Fruit fly (Drosophila melanogaster) whole organism, embryonic: ENCODE results near the gene Acbp6.

Source experiments
- Adf1 ChIP-seq: fragments of 200-800 bp; sonication (Bioruptor generic); IDR thresholded peaks from 2 replicates; pipeline ENCODE4 v1.3.6; 2022; ENCODE audit warnings: missing biosample characterization, missing genetic modification characterization
- Bgb ChIP-seq: fragments of 200-800 bp; sonication (Bioruptor generic); IDR thresholded peaks from 2 replicates; pipeline ENCODE4 v1.3.6; 2022; ENCODE audit warnings: missing biosample characterization, missing genetic modification characterization; ENCODE audit not compliant: partially characterized antibody
- CG10209 ChIP-seq: fragments of 200-800 bp; sonication (Bioruptor generic); optimal IDR thresholded peaks from 3 replicates; lab custom pipeline; 2017; ENCODE audit warnings: missing biosample characterization, mild to moderate bottlenecking, missing genetic modification characterization, missing genetic modification reagents
- CG10431 ChIP-seq: fragments of 200-800 bp; sonication (Bioruptor generic); optimal IDR thresholded peaks from 3 replicates; lab custom pipeline; 2018; ENCODE audit warnings: missing biosample characterization, mild to moderate bottlenecking, missing genetic modification characterization
- CG12236 ChIP-seq: fragments of 200-800 bp; sonication (Bioruptor generic); optimal IDR thresholded peaks from 2 replicates; lab custom pipeline; 2016; ENCODE audit warnings: missing biosample characterization, missing genetic modification characterization
- CG13624 ChIP-seq: fragments of 200-800 bp; sonication (Bioruptor generic); optimal IDR thresholded peaks from 2 replicates; lab custom pipeline; 2016; ENCODE audit warnings: missing biosample characterization, missing genetic modification characterization
- CG13775 ChIP-seq: fragments of 200-800 bp; sonication (Bioruptor generic); optimal IDR thresholded peaks from 3 replicates; lab custom pipeline; 2017; ENCODE audit warnings: missing biosample characterization, mild to moderate bottlenecking, missing genetic modification characterization
- CG14441 ChIP-seq: fragments of 200-800 bp; sonication (Bioruptor generic); IDR thresholded peaks from 2 replicates; pipeline ENCODE4 v1.3.6; 2022; ENCODE audit warnings: missing biosample characterization, missing genetic modification characterization
- CG14860 ChIP-seq: fragments of 200-800 bp; sonication (Bioruptor generic); IDR thresholded peaks from 3 replicates; pipeline ENCODE4 v1.3.6; 2022; ENCODE audit warnings: missing biosample characterization, missing genetic modification characterization; ENCODE audit not compliant: partially characterized antibody
- CG1603 ChIP-seq: fragments of 200-800 bp; sonication (Bioruptor generic); optimal IDR thresholded peaks from 2 replicates; lab custom pipeline; 2019; ENCODE audit warnings: missing biosample characterization, mild to moderate bottlenecking, missing genetic modification characterization, moderate library complexity
- CG16779 ChIP-seq: fragments of 200-800 bp; sonication (Bioruptor generic); IDR thresholded peaks from 2 replicates; pipeline ENCODE4 v1.3.6; 2022; ENCODE audit warnings: missing biosample characterization, missing genetic modification characterization
- CG16813 ChIP-seq: fragments of 200-800 bp; sonication (Bioruptor generic); IDR thresholded peaks from 3 replicates; pipeline ENCODE4 v1.3.6; 2022; ENCODE audit warnings: missing biosample characterization, missing genetic modification characterization; ENCODE audit not compliant: partially characterized antibody
- CG16863 ChIP-seq: fragments of 200-800 bp; sonication (Bioruptor generic); optimal IDR thresholded peaks from 3 replicates; lab custom pipeline; 2016; ENCODE audit warnings: missing biosample characterization, missing genetic modification characterization
- CG18011 ChIP-seq: fragments of 200-800 bp; sonication (Bioruptor generic); optimal IDR thresholded peaks from 2 replicates; lab custom pipeline; 2017; ENCODE audit warnings: missing biosample characterization, missing genetic modification characterization, mild to moderate bottlenecking, moderate library complexity, missing genotype
- CG31441 ChIP-seq: fragments of 200-800 bp; sonication (Bioruptor generic); IDR thresholded peaks from 2 replicates; pipeline ENCODE4 v1.3.6; 2022; ENCODE audit warnings: missing biosample characterization, missing genetic modification characterization
- CG34224 ChIP-seq: fragments of 200-800 bp; sonication (Bioruptor generic); IDR thresholded peaks from 3 replicates; pipeline ENCODE4 v1.3.6; 2022; ENCODE audit warnings: missing biosample characterization, missing genetic modification characterization; ENCODE audit not compliant: partially characterized antibody
- CG3726 ChIP-seq: fragments of 200-800 bp; sonication (Bioruptor generic); IDR thresholded peaks from 3 replicates; pipeline ENCODE4, ENCODE4 v1.3.6; 2022; ENCODE audit warnings: missing biosample characterization, missing genetic modification characterization
- CG6854 ChIP-seq: fragments of 200-800 bp; sonication (Bioruptor generic); optimal IDR thresholded peaks from 3 replicates; lab custom pipeline; 2017; ENCODE audit warnings: missing biosample characterization, mild to moderate bottlenecking, missing genetic modification characterization
- CG7271 ChIP-seq: fragments of 200-800 bp; sonication (Bioruptor generic); optimal IDR thresholded peaks from 2 replicates; lab custom pipeline; 2018; ENCODE audit warnings: missing biosample characterization, mild to moderate bottlenecking, missing genetic modification characterization, moderate library complexity
- CG9609 ChIP-seq: fragments of 200-800 bp; sonication (Bioruptor generic); optimal IDR thresholded peaks from 3 replicates; lab custom pipeline; 2016; ENCODE audit warnings: missing biosample characterization, missing genetic modification characterization
- CG9876 ChIP-seq: fragments of 200-800 bp; sonication (Bioruptor generic); optimal IDR thresholded peaks from 2 replicates; lab custom pipeline; 2016; ENCODE audit warnings: missing biosample characterization, missing genetic modification characterization
- Dbx ChIP-seq: fragments of 200-800 bp; sonication (Bioruptor generic); IDR thresholded peaks from 3 replicates; pipeline ENCODE4 v1.3.6; 2022; ENCODE audit warnings: missing biosample characterization, missing genetic modification characterization
- Dip3 ChIP-seq: fragments of 200-800 bp; sonication (Bioruptor generic); optimal IDR thresholded peaks from 3 replicates; lab custom pipeline; 2016; ENCODE audit warnings: missing biosample characterization, missing genetic modification characterization
- Ets97D ChIP-seq: fragments of 200-800 bp; sonication (Bioruptor generic); optimal IDR thresholded peaks from 3 replicates; lab custom pipeline; 2016; ENCODE audit warnings: missing biosample characterization, missing genetic modification characterization
- HLHmδ ChIP-seq: fragments of 200-800 bp; sonication (Bioruptor generic); optimal IDR thresholded peaks from 2 replicates; lab custom pipeline; 2018; ENCODE audit warnings: missing biosample characterization, mild to moderate bottlenecking, missing genetic modification characterization, moderate library complexity
- HmgD ChIP-seq: fragments of 200-800 bp; sonication (Bioruptor generic); optimal IDR thresholded peaks from 3 replicates; lab custom pipeline; 2016; ENCODE audit warnings: missing biosample characterization, missing genetic modification characterization
- HmgZ ChIP-seq: fragments of 200-800 bp; sonication (Bioruptor generic); optimal IDR thresholded peaks from 2 replicates; lab custom pipeline; 2018; ENCODE audit warnings: missing biosample characterization, mild to moderate bottlenecking, missing genetic modification characterization
- Lim3 ChIP-seq: fragments of 200-800 bp; sonication (Bioruptor generic); IDR thresholded peaks from 2 replicates; pipeline ENCODE4 v1.3.6; 2022; ENCODE audit warnings: missing biosample characterization, missing genetic modification characterization
- Mad ChIP-seq: fragments of 200-800 bp; sonication (Bioruptor generic); optimal IDR thresholded peaks from 2 replicates; lab custom pipeline; 2016; ENCODE audit warnings: missing biosample characterization, missing genetic modification characterization
- NFAT ChIP-seq: fragments of 200-800 bp; sonication (Bioruptor generic); IDR thresholded peaks from 2 replicates; pipeline ENCODE4 v1.3.6; 2022; ENCODE audit warnings: missing biosample characterization, missing genetic modification characterization
- Oli ChIP-seq: fragments of 200-800 bp; sonication (Bioruptor generic); optimal IDR thresholded peaks from 2 replicates; lab custom pipeline; 2018; ENCODE audit warnings: missing biosample characterization, mild to moderate bottlenecking, missing genetic modification characterization, moderate library complexity
- Rfx ChIP-seq: fragments of 200-800 bp; sonication (Bioruptor generic); IDR thresholded peaks from 2 replicates; pipeline ENCODE4 v1.3.6; 2022; ENCODE audit warnings: missing biosample characterization, missing genetic modification characterization
- Trl ChIP-seq, 3 experiments: fragments of >200 bp in 2 of 3; fragments of 200-800 bp in 1 of 3; sonication (Bioruptor generic) in 1 of 3; optimal IDR thresholded peaks; 2 replicates in 1 of 3; 3 replicates in 2 of 3; lab custom pipeline; 2016 to 2017; ENCODE audit warnings: missing biosample characterization in 1 of 3, missing genetic modification characterization in 1 of 3
- abd-A ChIP-seq: fragments of 200-800 bp; sonication (Bioruptor generic); optimal IDR thresholded peaks from 3 replicates; lab custom pipeline; 2019; ENCODE audit warnings: missing biosample characterization, mild to moderate bottlenecking, missing genetic modification characterization, moderate library complexity
- bab2 ChIP-seq: fragments of 200-800 bp; sonication (Bioruptor generic); optimal IDR thresholded peaks from 2 replicates; lab custom pipeline; 2016; ENCODE audit warnings: missing biosample characterization, missing genetic modification characterization
- chif ChIP-seq, 2 experiments: fragments of 200-800 bp; sonication (Bioruptor generic); optimal IDR thresholded peaks; 3 replicates each; lab custom pipeline; 2016; ENCODE audit warnings: missing biosample characterization in 2 of 2, missing genetic modification characterization in 2 of 2
- gfzf ChIP-seq: fragments of 200-800 bp; sonication (Bioruptor generic); optimal IDR thresholded peaks from 2 replicates; lab custom pipeline; 2016; ENCODE audit warnings: missing biosample characterization, mild to moderate bottlenecking, missing genetic modification characterization, moderate library complexity
- grau ChIP-seq: fragments of 200-800 bp; optimal IDR thresholded peaks from 3 replicates; lab custom pipeline; 2019; ENCODE audit warnings: missing biosample characterization, mild to moderate bottlenecking, missing genetic modification characterization, moderate library complexity
- lab ChIP-seq: fragments of 200-800 bp; sonication (Bioruptor generic); optimal IDR thresholded peaks from 3 replicates; lab custom pipeline; 2017; ENCODE audit warnings: missing biosample characterization, missing genetic modification characterization, mild to moderate bottlenecking, moderate library complexity, missing genetic modification reagents
- lmd ChIP-seq: fragments of 200-800 bp; sonication (Bioruptor generic); IDR thresholded peaks from 2 replicates; pipeline ENCODE4 v1.3.6; 2022; ENCODE audit warnings: missing biosample characterization, missing genetic modification characterization
- lola ChIP-seq, 3 experiments: fragments of >200 bp in 2 of 3; fragments of 200-800 bp in 1 of 3; sonication (Bioruptor generic) in 1 of 3; optimal IDR thresholded peaks; 2 replicates each; lab custom pipeline; 2017 to 2019; ENCODE audit warnings: missing biosample characterization in 3 of 3, missing genetic modification characterization in 3 of 3, mild to moderate bottlenecking in 1 of 3, moderate library complexity in 1 of 3
- oc ChIP-seq: fragments of 200-800 bp; sonication (Bioruptor generic); optimal IDR thresholded peaks from 2 replicates; lab custom pipeline; 2018; ENCODE audit warnings: missing biosample characterization, mild to moderate bottlenecking, missing genetic modification characterization, moderate library complexity
- onecut ChIP-seq: fragments of 200-800 bp; sonication (Bioruptor generic); IDR thresholded peaks from 2 replicates; pipeline ENCODE4 v1.3.6; 2022; ENCODE audit warnings: missing biosample characterization, missing genetic modification characterization
- pnt ChIP-seq: fragments of 200-800 bp; sonication (Bioruptor generic); optimal IDR thresholded peaks from 3 replicates; lab custom pipeline; 2016; ENCODE audit warnings: missing biosample characterization, missing genetic modification characterization
- pzg ChIP-seq: fragments of 200-800 bp; sonication (Bioruptor generic); optimal IDR thresholded peaks from 3 replicates; lab custom pipeline; 2018; ENCODE audit warnings: missing biosample characterization, mild to moderate bottlenecking, missing genetic modification characterization, moderate library complexity
- sc ChIP-seq, 3 experiments: fragments of >200 bp in 2 of 3; fragments of 200-800 bp in 1 of 3; sonication (Bioruptor generic) in 1 of 3; optimal IDR thresholded peaks; 2 replicates in 2 of 3; 3 replicates in 1 of 3; lab custom pipeline; 2017; ENCODE audit warnings: mild to moderate bottlenecking in 1 of 3, missing biosample characterization in 1 of 3, missing genetic modification characterization in 1 of 3, missing genetic modification reagents in 1 of 3
- sim ChIP-seq: fragments of 200-800 bp; sonication (Bioruptor generic); IDR thresholded peaks from 2 replicates; pipeline ENCODE4 v1.3.6; 2022; ENCODE audit warnings: missing biosample characterization, missing genetic modification characterization
- ttk ChIP-seq: fragments of 200-800 bp; sonication (Bioruptor generic); IDR thresholded peaks from 2 replicates; pipeline ENCODE4 v2.1.2; 2022; ENCODE audit warnings: missing biosample characterization, missing genetic modification characterization
- wdn ChIP-seq: fragments of 200-800 bp; sonication (Bioruptor generic); IDR thresholded peaks from 2 replicates; pipeline ENCODE4 v1.3.6; 2022; ENCODE audit warnings: missing biosample characterization, missing genetic modification characterization
- zfh1 ChIP-seq: fragments of 200-800 bp; sonication (Bioruptor generic); IDR thresholded peaks from 3 replicates; pipeline ENCODE4 v1.3.6; 2022; ENCODE audit warnings: missing biosample characterization, missing genetic modification characterization

Acbp6 gene

dm6 chr3L:7156890-7157289 lies 28.2 kb downstream of the Acbp6 start, which contains the start of gene corn (continued):
- TF ChIP-seq sc (optimal IDR thresholded peaks at IDR 0.05; lab: Kevin White, UChicago): no peak
- TF ChIP-seq sc (GFP tag; optimal IDR thresholded peaks at IDR 0.05; lab: Kevin White, UChicago): no peak
- TF ChIP-seq Dbx (GFP tag; lab: Robert Waterston, UW): 0 out of 3 replicates have a peak, but pooled peaks have one; percentile 23
- no peak for TF ChIP-seq lola (GFP tag; optimal IDR thresholded peaks at IDR 0.05; lab: Kevin White, UChicago)
- TF ChIP-seq Oli (tag; lab: Kevin White, UChicago): no peak
- no peak for TF ChIP-seq CG10209
- TF ChIP-seq sim: no peak
- TF ChIP-seq gfzf: peak; percentile 71
- no peak for TF ChIP-seq onecut (GFP tag; lab: Robert Waterston, UW)
- no peak for TF ChIP-seq CG6854 (GFP tag; lab: Kevin White, UChicago)
- TF ChIP-seq CG10431 (GFP tag; lab: Kevin White, UChicago): no peak
- no peak for TF ChIP-seq chif (GFP tag; optimal IDR thresholded peaks at IDR 0.05; lab: Kevin White, UChicago)
- no peak for TF ChIP-seq HLHmδ
- TF ChIP-seq ttk (GFP tag; lab: Robert Waterston, UW): no peak
- no peak for TF ChIP-seq CG16813 (GFP tag; lab: Robert Waterston, UW)
- no peak for TF ChIP-seq NFAT (GFP tag; lab: Robert Waterston, UW)
- TF ChIP-seq abd-A: no peak
- TF ChIP-seq pnt: no peak
- TF ChIP-seq wdn (GFP tag; lab: Robert Waterston, UW): no peak
- TF ChIP-seq zfh1 (GFP tag; lab: Robert Waterston, UW): 0 out of 3 replicates have a peak, but pooled peaks have one; percentile 35
- TF ChIP-seq Ets97D (GFP tag; lab: Kevin White, UChicago): no peak
- no peak for TF ChIP-seq CG3726 (GFP tag; lab: Robert Waterston, UW)
- TF ChIP-seq oc (tag; lab: Kevin White, UChicago): no peak
- no peak for TF ChIP-seq CG1603 (tag; lab: Kevin White, UChicago)
- TF ChIP-seq HmgD (GFP tag; lab: Kevin White, UChicago): no peak
- no peak for TF ChIP-seq Dip3 (GFP tag; lab: Kevin White, UChicago)
- TF ChIP-seq CG18011 (GFP tag; lab: Kevin White, UChicago): no peak
- no peak for TF ChIP-seq Rfx (GFP tag; lab: Robert Waterston, UW)
- no peak for TF ChIP-seq CG13775
- TF ChIP-seq CG9876 (GFP tag; lab: Kevin White, UChicago): no peak
- TF ChIP-seq lmd (GFP tag; lab: Robert Waterston, UW): no peak
- TF ChIP-seq CG31441 (GFP tag; lab: Robert Waterston, UW): no peak
- no peak for TF ChIP-seq CG13624 (GFP tag; lab: Kevin White, UChicago)
- no peak for TF ChIP-seq CG12236 (GFP tag; lab: Kevin White, UChicago)
- no peak for TF ChIP-seq CG16779 (GFP tag; lab: Robert Waterston, UW)
- TF ChIP-seq Mad (GFP tag; lab: Kevin White, UChicago): no peak
- TF ChIP-seq lab (GFP tag; lab: Kevin White, UChicago): peak; percentile 14
- peak; percentile 46 to 52 for TF ChIP-seq Trl (optimal IDR thresholded peaks at IDR 0.05; lab: Kevin White, UChicago)
- no peak for TF ChIP-seq Trl (GFP tag; optimal IDR thresholded peaks at IDR 0.05; lab: Kevin White, UChicago)
- no peak for TF ChIP-seq bab2 (GFP tag; lab: Kevin White, UChicago)
- 0 out of 3 replicates have a peak, but pooled peaks have one; percentile 15 for TF ChIP-seq CG34224
- no peak for TF ChIP-seq CG14860
- TF ChIP-seq CG16863 (GFP tag; lab: Kevin White, UChicago): no peak
- no peak for TF ChIP-seq Adf1 (GFP tag; lab: Robert Waterston, UW)
- peak; percentile 2 for TF ChIP-seq grau (tag; lab: Kevin White, UChicago)
- peak; percentile 38 for TF ChIP-seq pzg (GFP tag; lab: Kevin White, UChicago)
- TF ChIP-seq CG7271: no peak
- TF ChIP-seq CG9609 (GFP tag; lab: Kevin White, UChicago): no peak
- no peak for TF ChIP-seq CG14441
- TF ChIP-seq Lim3 (GFP tag; lab: Robert Waterston, UW): no peak
- TF ChIP-seq Bgb: peak; percentile 37; the same call in 1 of the 2 replicates
- TF ChIP-seq HmgZ: no peak
